Worm (Caenorhabditis elegans): Measurements from ENCODE around the gene sfxn-2.

Gene sfxn-2

ce11 chrX:7942675-7943074 is 15.4 kb downstream of the sfxn-2 start:
- no peak for TF ChIP-seq lin-26 (GFP tag; IDR thresholded peaks at IDR 0.05)
- no peak for TF ChIP-seq ztf-26 (tag; optimal IDR thresholded peaks at IDR 0.05)
- TF ChIP-seq dpl-1 (GFP tag; optimal IDR thresholded peaks at IDR 0.05), result no peak
- TF ChIP-seq F52B5.7 (tag; optimal IDR thresholded peaks at IDR 0.05), result no peak

DNA sequence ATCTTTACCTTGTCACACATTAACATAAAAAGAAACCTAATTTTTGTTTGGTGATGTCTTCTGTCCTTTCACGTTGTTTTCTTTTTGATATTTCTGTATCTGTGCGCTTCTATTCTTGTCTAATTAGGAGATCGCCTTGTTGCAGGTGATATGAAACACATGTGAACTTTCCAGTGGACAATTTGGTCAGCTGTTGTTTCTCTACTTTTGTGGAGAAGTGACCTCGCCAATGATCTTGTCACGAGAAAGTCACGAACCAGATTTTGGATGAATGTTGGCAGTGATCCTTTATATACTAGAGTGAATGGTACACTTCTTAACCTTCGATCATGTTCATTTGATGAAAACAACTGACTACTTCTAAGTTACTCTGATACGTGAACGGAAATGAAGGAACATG is 25.6 kb downstream of the sfxn-2 start:
- TF ChIP-seq T26A5.8 (tag; optimal IDR thresholded peaks at IDR 0.05) (no peak), F52B5.7 (tag; optimal IDR thresholded peaks at IDR 0.05) (no peak), pbrm-1 (GFP tag; IDR thresholded peaks at IDR 0.05) (no peak), aptf-3 (GFP tag; IDR thresholded peaks at IDR 0.05) (no peak), F37B4.10 (GFP tag; IDR thresholded peaks at IDR 0.05) (no peak), hmg-1.2 (GFP tag; IDR thresholded peaks at IDR 0.05) (no peak), ztf-6 (GFP tag; IDR thresholded peaks at IDR 0.05) (no peak), nfya-1 (tag; optimal IDR thresholded peaks at IDR 0.05; ENCODE audit: borderline replicate concordance, insufficient read depth) (no peak), atf-7 (tag; optimal IDR thresholded peaks at IDR 0.05) (no peak), attf-5 (GFP tag; optimal IDR thresholded peaks at IDR 0.05) (no peak), hlh-26 (GFP tag; conservative IDR thresholded peaks at IDR 0.05) (no peak), ztf-18 (tag; optimal IDR thresholded peaks at IDR 0.05) (no peak), ama-1 (optimal IDR thresholded peaks at IDR 0.05) (no peak), ama-1 (GFP tag; optimal IDR thresholded peaks at IDR 0.05) (no peak), Y67H2A.10 (GFP tag; conservative IDR thresholded peaks at IDR 0.05) (no peak), unc-62 (GFP tag; optimal IDR thresholded peaks at IDR 0.05) (no peak), snpc-4 (GFP tag; optimal IDR thresholded peaks at IDR 0.05) (no peak), snpc-4 (tag; optimal IDR thresholded peaks at IDR 0.05) (no peak), nhr-120 (GFP tag; IDR thresholded peaks at IDR 0.05) (no peak), nhr-179 (tag; optimal IDR thresholded peaks at IDR 0.05) (no peak), ztf-3 (GFP tag; optimal IDR thresholded peaks at IDR 0.05) (no peak), F33H1.4 (GFP tag; IDR thresholded peaks at IDR 0.05) (no peak)

- TF ChIP-seq chd-7 (tag; optimal IDR thresholded peaks at IDR 0.05) (no peak), hmg-20 (GFP tag; IDR thresholded peaks at IDR 0.05) (no peak), tlf-1 (GFP tag; optimal IDR thresholded peaks at IDR 0.05) (no peak), lin-40 (tag; optimal IDR thresholded peaks at IDR 0.05) (no peak), rec-8 (tag; optimal IDR thresholded peaks at IDR 0.05) (no peak), K12H6.12 (tag; optimal IDR thresholded peaks at IDR 0.05) (no peak), ceh-27 (GFP tag; optimal IDR thresholded peaks at IDR 0.05) (no peak), madf-6 (GFP tag; IDR thresholded peaks at IDR 0.05) (no peak)
These were observed 27.7 kb downstream of the sfxn-2 start, which contains the start of gene zig-3 for ce11 chrX:7930450-7930849. Gene zig-3, plus strand, starts transcription at chrX:7930750.

- TF ChIP-seq K11D2.4 (GFP tag; IDR thresholded peaks at IDR 0.05) (no peak), F55B11.4 (tag; optimal IDR thresholded peaks at IDR 0.05; ENCODE audit: borderline replicate concordance, insufficient read depth) (no peak), Y53G8AR.9 (GFP tag; conservative IDR thresholded peaks at IDR 0.05) (no peak), ztf-26 (tag; optimal IDR thresholded peaks at IDR 0.05) (no peak), atf-7 (tag; optimal IDR thresholded peaks at IDR 0.05) (no peak), lsl-1 (GFP tag; optimal IDR thresholded peaks at IDR 0.05) (no peak), hrde-1 (tag; optimal IDR thresholded peaks at IDR 0.05; ENCODE audit: borderline replicate concordance) (no peak), nhr-179 (tag; optimal IDR thresholded peaks at IDR 0.05) (no peak), akir-1 (GFP tag; optimal IDR thresholded peaks at IDR 0.05) (no peak), mxl-1 (tag; optimal IDR thresholded peaks at IDR 0.05) (no peak), Y67H2A.10 (GFP tag; conservative IDR thresholded peaks at IDR 0.05) (no peak), sptf-2 (GFP tag; optimal IDR thresholded peaks at IDR 0.05) (no peak), attf-6 (GFP tag; IDR thresholded peaks at IDR 0.05) (no peak), cebp-2 (GFP tag; IDR thresholded peaks at IDR 0.05) (no peak), dpl-1 (GFP tag; optimal IDR thresholded peaks at IDR 0.05) (no peak), bed-2 (GFP tag; IDR thresholded peaks at IDR 0.05) (no peak), B0019.2 (GFP tag; conservative IDR thresholded peaks at IDR 0.05) (no peak)
These were observed 33.0 kb downstream of the sfxn-2 start, which contains the start of gene zig-4 for ce11 chrX:7925134-7925533. Gene zig-4, plus strand, starts transcription at chrX:7925434.
